Fruit fly (Drosophila melanogaster): ENCODE results near the gene CG33511.
A peak's percentile ranks its signal among the peaks of the same experiment; 100 is the strongest.

CG33511 gene

DNA sequence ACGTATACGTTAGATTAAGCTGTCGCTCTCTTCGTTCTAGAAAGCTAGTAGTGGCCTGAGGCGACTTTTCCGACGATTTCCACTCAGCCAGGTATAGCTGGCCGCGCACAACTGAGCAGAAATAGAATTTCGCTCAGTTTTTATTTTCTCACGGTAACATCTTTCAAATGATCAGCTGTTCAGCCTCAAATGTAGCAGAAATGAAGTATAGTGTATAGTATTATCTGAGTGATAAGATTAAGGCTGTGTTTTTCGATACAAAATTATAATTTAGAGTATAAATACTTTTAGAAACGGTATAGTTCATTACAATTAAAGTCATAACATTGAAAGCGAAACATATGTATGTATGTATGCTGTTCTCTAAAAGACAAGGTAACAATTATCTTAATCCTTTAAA lies 4.1 kb upstream of the CG33511 start, which contains the start of gene CG33509:
TSS of gene CG33509 (minus strand) at position 101 of the 400 bp plus-strand sequence.
- TF ChIP-seq noc (tag; optimal IDR thresholded peaks at IDR 0.05): no peak

- TF ChIP-seq noc (tag; optimal IDR thresholded peaks at IDR 0.05): peak; percentile 83
These were observed 2.0 kb upstream of the CG33511 start, which contains the start of gene CG33510 for dm6 chr2L:21084268-21084667. Gene CG33510, minus strand, starts transcription at chr2L:21084326.

DNA sequence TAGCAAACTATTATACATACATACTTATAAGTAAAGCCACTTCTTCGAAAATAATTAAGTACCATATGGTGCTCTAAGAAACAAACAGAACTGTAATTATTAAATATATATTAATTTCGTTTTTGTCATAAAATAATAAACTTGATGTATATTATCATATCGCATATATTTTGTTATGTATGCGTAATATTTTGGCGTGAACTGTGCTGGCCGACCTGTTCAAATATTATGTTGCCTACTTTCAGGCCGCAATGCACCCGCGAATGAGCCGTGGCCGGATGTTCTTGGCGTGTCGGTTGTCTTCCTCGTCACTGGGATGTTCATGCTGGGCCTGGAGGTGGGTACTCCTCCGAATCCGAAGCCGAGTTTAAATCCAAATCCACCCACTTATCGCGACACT lies 4.4 kb downstream of the CG33511 start:
- no peak for TF ChIP-seq noc (tag; optimal IDR thresholded peaks at IDR 0.05)

DNA sequence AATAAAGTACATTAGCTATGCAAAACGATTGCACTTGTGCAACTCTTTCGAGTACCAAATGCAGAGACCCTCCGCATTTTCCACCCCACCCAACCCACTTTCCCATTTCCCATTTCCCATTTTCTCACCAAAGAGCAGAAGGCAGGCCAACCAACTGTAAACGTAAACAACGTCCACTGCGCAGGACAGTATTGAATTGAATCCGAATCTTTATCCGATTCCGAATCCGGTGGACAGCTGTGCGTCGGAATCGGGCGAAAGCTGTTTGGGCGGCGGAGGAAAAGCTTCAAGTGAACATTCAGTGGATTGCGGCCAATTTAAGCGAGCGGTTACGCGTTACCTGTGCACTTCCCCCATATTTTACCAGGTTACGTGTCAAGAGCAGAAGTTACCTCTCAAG lies 7.2 kb downstream of the CG33511 start, which contains the start of gene tadr:
TSS of gene tadr (plus strand) at position 301 of the 400 bp plus-strand sequence.
- TF ChIP-seq noc (tag; optimal IDR thresholded peaks at IDR 0.05): no peak

DNA sequence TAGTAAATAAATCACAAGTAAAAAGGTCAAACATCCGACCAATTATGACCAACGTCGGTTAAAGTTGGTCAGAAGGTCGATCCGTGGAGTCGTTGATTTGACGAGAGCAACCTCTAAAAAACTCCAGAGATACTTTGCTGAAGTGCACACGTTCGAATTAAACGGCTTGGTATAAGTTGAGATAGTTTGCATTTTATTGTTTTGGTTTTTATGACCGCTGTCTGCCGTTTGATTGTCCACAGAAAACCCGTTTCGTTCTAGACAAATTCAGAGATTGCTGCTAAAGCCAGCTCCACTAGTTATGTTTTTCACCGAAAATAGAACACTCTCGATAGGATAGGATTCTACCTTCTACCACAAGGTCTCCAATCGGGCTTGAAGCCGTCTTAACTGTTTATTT lies 8.5 kb downstream of the CG33511 start:
- no peak for TF ChIP-seq noc (tag; optimal IDR thresholded peaks at IDR 0.05)

- no peak for TF ChIP-seq noc (tag; optimal IDR thresholded peaks at IDR 0.05)
These were observed 9.0 kb downstream of the CG33511 start for dm6 chr2L:21073300-21073699.

- no peak for TF ChIP-seq noc (tag; optimal IDR thresholded peaks at IDR 0.05)
These were observed 9.9 kb downstream of the CG33511 start for dm6 chr2L:21072389-21072788.

DNA sequence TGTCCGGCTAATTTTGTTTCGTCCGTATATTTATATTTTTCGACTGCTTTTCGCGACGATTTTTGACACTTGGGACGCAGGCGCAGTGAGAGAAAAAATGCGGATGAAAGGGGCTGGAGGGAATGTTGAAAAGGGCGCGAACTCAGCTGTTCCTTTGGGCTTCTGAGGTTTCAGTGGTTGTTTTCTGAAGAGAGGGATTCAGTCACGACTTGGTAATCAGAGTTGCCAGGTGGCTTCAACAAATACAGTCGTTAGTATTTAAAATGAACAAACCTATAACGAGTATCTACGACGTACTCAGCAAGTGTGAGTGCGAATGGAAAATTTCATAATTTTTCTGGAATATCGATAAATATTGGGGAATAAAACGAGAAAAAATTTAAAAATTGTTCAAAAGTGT lies 10.9 kb downstream of the CG33511 start, which contains the start of gene CG9265:
TSS of gene CG9265 (minus strand) at position 68 of the 400 bp plus-strand sequence.
- no peak for TF ChIP-seq noc (tag; optimal IDR thresholded peaks at IDR 0.05)

- no peak for TF ChIP-seq noc (tag; optimal IDR thresholded peaks at IDR 0.05)
These were observed 11.5 kb downstream of the CG33511 start for dm6 chr2L:21070825-21071224.

DNA sequence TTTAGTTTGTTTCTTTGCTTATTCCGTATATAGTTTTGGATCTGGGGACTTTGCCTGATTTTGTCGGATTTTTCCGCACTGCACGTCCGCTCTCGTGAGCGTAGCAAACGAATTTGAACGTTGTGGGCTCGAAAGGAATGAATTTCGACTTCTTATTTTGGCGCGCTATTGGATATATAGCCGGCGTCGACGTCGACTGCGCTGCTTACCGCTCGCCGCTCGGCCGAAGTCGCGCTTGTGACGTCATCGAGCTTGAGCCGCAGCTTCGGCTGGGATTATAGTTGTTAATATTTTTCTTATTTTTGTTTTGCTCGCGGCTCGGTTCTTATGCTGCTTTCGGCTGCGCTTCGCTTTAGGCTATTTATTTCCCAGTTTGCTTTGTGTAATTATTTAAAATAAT lies 12.5 kb downstream of the CG33511 start:
- no peak for TF ChIP-seq noc (tag; optimal IDR thresholded peaks at IDR 0.05)

DNA sequence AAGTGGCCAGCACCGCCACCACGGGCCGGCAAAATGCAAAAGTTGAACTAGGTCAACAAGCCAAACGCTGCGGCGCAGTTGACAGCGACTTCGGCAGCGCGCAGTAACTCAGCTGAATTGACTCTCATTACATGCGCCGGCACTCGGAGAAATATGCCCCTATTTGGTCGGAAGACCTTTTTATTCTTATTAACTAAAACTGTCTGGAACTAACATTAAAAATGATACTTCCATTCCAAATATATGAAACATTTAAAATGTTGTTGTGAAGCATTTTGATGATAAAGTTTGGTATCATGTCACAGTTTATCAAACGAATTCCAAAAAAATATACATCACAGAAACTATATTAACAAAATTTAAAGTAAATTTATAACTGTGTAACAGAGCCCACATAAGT lies 15.2 kb downstream of the CG33511 start:
- TF ChIP-seq noc (tag; optimal IDR thresholded peaks at IDR 0.05): no peak

- no peak for TF ChIP-seq noc (tag; optimal IDR thresholded peaks at IDR 0.05)
These were observed 16.4 kb downstream of the CG33511 start for dm6 chr2L:21065889-21066288.

DNA sequence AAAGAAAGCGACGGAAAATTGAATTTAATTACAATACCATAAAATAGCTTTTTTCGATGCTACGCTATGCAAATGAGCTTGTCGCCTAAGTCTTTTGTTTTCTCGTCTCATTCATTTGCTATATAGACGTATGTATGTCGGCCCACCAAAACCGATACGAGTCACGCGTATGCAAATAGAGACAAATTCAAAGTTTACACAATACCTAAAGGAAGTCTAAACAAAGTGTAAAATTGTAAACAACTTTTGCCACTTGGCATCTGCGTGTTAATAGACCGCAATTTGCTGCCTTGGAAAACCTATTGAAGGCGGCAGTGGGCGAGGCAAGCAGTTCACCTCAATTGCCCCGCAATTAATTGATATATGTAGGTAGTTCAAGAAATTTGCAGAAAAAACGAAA lies 19.7 kb downstream of the CG33511 start:
- no peak for TF ChIP-seq noc (tag; optimal IDR thresholded peaks at IDR 0.05)

DNA sequence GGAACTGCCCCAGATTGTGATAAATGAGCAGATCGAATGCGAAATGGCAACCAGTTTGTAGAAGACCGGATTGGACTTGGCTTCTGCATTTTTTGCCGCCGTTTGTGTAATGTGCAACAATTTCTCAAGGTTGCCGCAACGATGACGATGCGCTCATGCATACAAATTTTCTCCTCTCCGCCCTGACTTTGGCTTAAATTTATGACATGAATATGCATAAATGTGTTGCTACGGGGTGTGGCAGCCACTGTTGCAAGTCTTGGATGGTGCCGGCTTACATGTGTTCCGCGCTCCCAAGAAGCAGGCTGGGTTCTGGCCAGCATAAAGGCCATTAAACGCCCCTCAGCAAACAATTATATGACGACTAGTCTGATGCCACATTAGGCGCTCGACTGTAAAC lies 20.7 kb downstream of the CG33511 start:
- TF ChIP-seq noc (tag; optimal IDR thresholded peaks at IDR 0.05): no peak

DNA sequence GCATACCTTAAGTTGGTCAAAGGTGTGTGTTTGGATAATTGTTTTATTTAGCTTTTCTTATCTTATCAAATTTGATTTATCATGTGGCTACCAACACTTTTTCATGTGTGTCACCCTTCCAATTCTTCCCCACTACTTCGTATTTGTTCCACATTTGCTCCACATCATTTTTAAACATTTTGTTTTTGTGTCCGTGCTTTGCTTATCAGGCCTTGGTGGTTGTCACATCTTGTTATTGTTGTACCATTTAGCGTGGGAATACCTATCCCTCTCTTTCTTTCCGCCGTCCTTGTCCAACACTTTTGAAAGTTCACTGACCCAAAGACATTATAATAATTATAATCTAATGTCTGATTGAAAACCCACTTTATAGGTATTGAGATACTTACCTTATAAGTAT lies 28.7 kb downstream of the CG33511 start:
- peak; percentile 23 for TF ChIP-seq noc (tag; optimal IDR thresholded peaks at IDR 0.05)

- no peak for TF ChIP-seq noc (tag; optimal IDR thresholded peaks at IDR 0.05)
These were observed 29.4 kb downstream of the CG33511 start, which contains the start of gene Itgbn for dm6 chr2L:21052783-21053463. Gene Itgbn, plus strand, starts transcription at chr2L:21053033.

DNA sequence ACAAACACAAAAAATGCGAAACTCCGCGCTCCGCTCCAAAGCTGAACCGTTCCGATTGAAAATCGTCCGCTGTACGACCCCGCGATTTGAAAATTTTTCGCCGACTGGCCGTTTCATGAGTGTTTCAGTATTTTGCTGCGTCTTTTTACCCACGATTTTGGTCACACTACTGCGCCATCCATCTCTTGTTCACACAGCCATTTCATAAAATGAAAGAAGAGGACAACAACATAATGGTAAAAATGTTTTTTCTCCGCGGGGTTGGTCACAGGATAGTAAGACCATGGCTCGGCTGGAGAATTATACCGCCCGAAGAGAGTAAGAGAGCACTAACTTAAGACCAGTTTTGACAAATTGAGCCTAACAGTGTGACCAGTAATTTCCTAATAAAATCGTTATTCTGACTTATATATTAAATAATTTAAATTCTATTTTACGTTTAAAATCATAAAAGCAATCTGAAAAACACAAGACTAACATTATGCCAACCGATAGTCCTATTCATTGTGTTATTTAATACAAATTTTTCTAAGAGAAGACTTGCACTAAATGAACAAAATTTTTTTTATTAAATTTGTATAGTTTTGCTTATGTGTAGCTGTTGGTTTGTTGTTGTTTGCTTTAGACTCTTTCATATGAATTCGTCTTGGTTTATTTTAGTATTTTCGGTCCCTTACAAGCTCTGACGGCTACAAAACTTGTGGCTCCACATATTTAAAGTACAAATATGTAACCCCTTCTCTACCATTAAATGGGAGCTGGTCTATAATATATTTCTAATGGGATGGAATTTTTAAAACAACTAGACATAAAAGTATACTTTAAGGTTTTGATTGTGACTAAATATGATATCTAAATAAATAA lies 30.2 kb downstream of the CG33511 start, which contains the start of gene CG42238:
TSS of gene CG42238 (minus strand) at position 292 of the 864 bp plus-strand sequence.
- TF ChIP-seq noc (tag; optimal IDR thresholded peaks at IDR 0.05): no peak

Data from whole organism, larva.